2 worm cellular contexts compared by ENCODE assay signal in the genomic region with DNA sequence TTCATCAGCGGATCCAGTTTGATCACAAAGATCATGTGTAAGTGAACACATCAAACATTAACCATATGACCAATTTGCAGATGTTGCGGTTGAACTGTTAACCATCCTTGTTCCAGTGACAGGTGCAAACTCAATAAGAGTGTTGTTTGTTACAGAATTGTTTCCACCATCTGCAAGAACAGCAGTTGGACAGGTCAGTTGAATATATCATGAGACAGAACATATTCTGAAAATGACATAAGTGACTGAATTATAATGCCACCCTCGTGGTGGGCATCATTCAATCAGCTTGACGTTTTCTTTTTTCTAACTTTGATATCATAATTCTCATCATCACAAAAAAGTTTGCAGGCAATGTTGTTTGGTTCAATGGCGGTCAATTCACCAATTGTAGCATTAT.
TF ChIP-seq lines count a peak whose summit lies in the region.

No protein-coding gene starts in this region.

TF ChIP-seq in whole organism, L4 larva, 104 proteins besides CTCF, POLR2A, EP300 and RAD21:
- TF ChIP-seq zip-2 (tag; optimal IDR thresholded peaks at IDR 0.05; lab: Kevin White, UChicago) (no peak), attf-4 (tag; optimal IDR thresholded peaks at IDR 0.05; lab: Kevin White, UChicago) (no peak), dve-1 (tag; optimal IDR thresholded peaks at IDR 0.05; lab: Kevin White, UChicago; ENCODE audit: insufficient read depth) (no peak), dmd-6 (GFP tag; IDR thresholded peaks at IDR 0.05; lab: Robert Waterston, UW) (peak; percentile 66), ctbp-1 (GFP tag; IDR thresholded peaks at IDR 0.05; lab: Robert Waterston, UW) (no peak)

TF ChIP-seq in whole organism, young adult, 124 proteins besides CTCF, POLR2A, EP300 and RAD21:
- TF ChIP-seq athp-1 (tag; optimal IDR thresholded peaks at IDR 0.05; lab: Kevin White, UChicago) (no peak), ztf-6 (GFP tag; IDR thresholded peaks at IDR 0.05; lab: Robert Waterston, UW) (no peak), unc-62 (GFP tag; optimal IDR thresholded peaks at IDR 0.05; lab: Kevin White, UChicago) (peak; percentile 72), efl-1 (GFP tag; optimal IDR thresholded peaks at IDR 0.05; lab: Kevin White, UChicago) (no peak), nhr-80 (tag; optimal IDR thresholded peaks at IDR 0.05; lab: Kevin White, UChicago) (peak; percentile 64)

Comparison
In these comparisons a context has a peak if more than half of its experiments do, and no peak if none do; other contexts are left out.
1. Of the 7 proteins assayed by ChIP-seq in both whole organism, young adult and whole organism, L4 larva: peak only in whole organism, young adult: unc-62; only in whole organism, L4 larva: none; in both: none; in neither: 6.